Fruit fly (Drosophila melanogaster) whole organism, embryonic: ENCODE results near the gene Rok.

Experiments used
- Awh ChIP-seq: fragments of 200-800 bp; sonication (Bioruptor generic); IDR thresholded peaks from 2 replicates; pipeline ENCODE4, ENCODE4 v1.3.6; 2022; ENCODE audit warnings: missing biosample characterization, missing genetic modification characterization
- CG11398 ChIP-seq: fragments of 200-800 bp; sonication (Bioruptor generic); optimal IDR thresholded peaks from 2 replicates; lab custom pipeline; 2016; ENCODE audit warnings: missing biosample characterization, missing genetic modification characterization
- CG12659 ChIP-seq: fragments of 200-800 bp; sonication (Bioruptor generic); optimal IDR thresholded peaks from 3 replicates; lab custom pipeline; 2017; ENCODE audit warnings: mild to moderate bottlenecking, missing biosample characterization, missing genetic modification reagents, missing genetic modification characterization
- CG13424 ChIP-seq: fragments of 200-800 bp; sonication (Bioruptor generic); optimal IDR thresholded peaks from 2 replicates; lab custom pipeline; 2019; ENCODE audit warnings: missing biosample characterization, mild to moderate bottlenecking, missing genetic modification characterization, moderate library complexity
- CG14014 ChIP-seq: fragments of 200-800 bp; sonication (Bioruptor generic); IDR thresholded peaks from 2 replicates; pipeline ENCODE4 v1.3.6; 2022; ENCODE audit warnings: missing biosample characterization, missing genetic modification characterization
- CG14050 ChIP-seq: fragments of 200-800 bp; sonication (Bioruptor generic); IDR thresholded peaks from 3 replicates; pipeline ENCODE4 v1.3.6; 2022; ENCODE audit warnings: missing biosample characterization, missing genetic modification characterization
- CG15696 ChIP-seq: fragments of 200-800 bp; sonication (Bioruptor generic); optimal IDR thresholded peaks from 2 replicates; lab custom pipeline; 2019; ENCODE audit warnings: missing biosample characterization, mild to moderate bottlenecking, missing genetic modification characterization, moderate library complexity
- CG31388 ChIP-seq: fragments of 200-800 bp; sonication (Bioruptor generic); optimal IDR thresholded peaks from 2 replicates; lab custom pipeline; 2016; ENCODE audit warnings: missing biosample characterization, missing genetic modification characterization
- CG33557 ChIP-seq: fragments of 200-800 bp; sonication (Bioruptor generic); optimal IDR thresholded peaks from 2 replicates; lab custom pipeline; 2019; ENCODE audit warnings: missing biosample characterization, mild to moderate bottlenecking, missing genetic modification characterization, moderate library complexity
- CG34376 ChIP-seq: fragments of 200-800 bp; sonication (Bioruptor generic); optimal IDR thresholded peaks from 2 replicates; lab custom pipeline; 2018; ENCODE audit warnings: missing biosample characterization, mild to moderate bottlenecking, missing genetic modification characterization
- CG4617 ChIP-seq: fragments of 200-800 bp; sonication (Bioruptor generic); optimal IDR thresholded peaks from 3 replicates; lab custom pipeline; 2016; ENCODE audit warnings: missing biosample characterization, missing genetic modification characterization, borderline replicate concordance
- CG4854 ChIP-seq: fragments of 200-800 bp; sonication (Bioruptor generic); optimal IDR thresholded peaks from 2 replicates; lab custom pipeline; 2016; ENCODE audit warnings: missing biosample characterization, missing genetic modification characterization, inconsistent platforms
- CG6689 ChIP-seq: fragments of 200-800 bp; sonication (Bioruptor generic); IDR thresholded peaks from 2 replicates; pipeline ENCODE4 v1.3.6; 2022; ENCODE audit warnings: missing biosample characterization, missing genetic modification characterization
- CG8924 ChIP-seq: fragments of 200-800 bp; optimal IDR thresholded peaks from 3 replicates; lab custom pipeline; 2019; ENCODE audit warnings: missing biosample characterization, mild to moderate bottlenecking, missing genetic modification characterization, moderate library complexity
- CG9932 ChIP-seq: fragments of 200-800 bp; sonication (Bioruptor generic); IDR thresholded peaks from 2 replicates; pipeline ENCODE4 v1.3.6; 2022; ENCODE audit warnings: missing biosample characterization, missing genetic modification characterization
- Dip2 ChIP-seq: fragments of 200-800 bp; sonication (Bioruptor generic); IDR thresholded peaks from 2 replicates; pipeline ENCODE4 v1.3.6; 2022; ENCODE audit warnings: missing biosample characterization, missing genetic modification characterization
- Dref ChIP-seq: fragments of 200-800 bp; sonication (Bioruptor generic); IDR thresholded peaks from 2 replicates; pipeline ENCODE4 v1.3.6; 2022; ENCODE audit warnings: missing biosample characterization, missing genetic modification characterization
- Fer2 ChIP-seq: fragments of 200-800 bp; sonication (Bioruptor generic); optimal IDR thresholded peaks from 2 replicates; lab custom pipeline; 2018; ENCODE audit warnings: missing biosample characterization, mild to moderate bottlenecking, missing genetic modification characterization, moderate library complexity
- GATAe ChIP-seq: fragments of 200-800 bp; sonication (Bioruptor generic); conservative IDR thresholded peaks from 2 replicates; pipeline ENCODE4 v1.3.6; 2022; ENCODE audit warnings: missing biosample characterization, missing genetic modification characterization
- HLH3B ChIP-seq: fragments of 200-800 bp; sonication (Bioruptor generic); IDR thresholded peaks from 2 replicates; pipeline ENCODE4 v1.3.6; 2022; ENCODE audit warnings: missing biosample characterization, missing genetic modification characterization
- Hsf ChIP-seq: fragments of 200-800 bp; sonication (Bioruptor generic); optimal IDR thresholded peaks from 3 replicates; lab custom pipeline; 2016; ENCODE audit warnings: missing biosample characterization, missing genetic modification characterization
- Med ChIP-seq: fragments of 200-800 bp; sonication (Bioruptor generic); peaks from one replicate; lab custom pipeline; 2016; ENCODE audit warnings: missing biosample characterization, missing genetic modification characterization, mild to moderate bottlenecking, inconsistent platforms, moderate library complexity
- Oaz ChIP-seq: fragments of 200-800 bp; sonication (Bioruptor generic); IDR thresholded peaks from 2 replicates; pipeline ENCODE4 v1.3.6; 2022; ENCODE audit warnings: missing biosample characterization, missing genetic modification characterization
- PHDP ChIP-seq: fragments of 200-800 bp; sonication (Bioruptor generic); optimal IDR thresholded peaks from 3 replicates; lab custom pipeline; 2018; ENCODE audit warnings: missing biosample characterization, mild to moderate bottlenecking, missing genetic modification characterization, moderate library complexity
- Sin3A ChIP-seq: fragments of >200 bp; optimal IDR thresholded peaks from 2 replicates; lab custom pipeline; 2018
- Six4 ChIP-seq: fragments of 200-800 bp; sonication (Bioruptor generic); optimal IDR thresholded peaks from 2 replicates; lab custom pipeline; 2016; ENCODE audit warnings: missing biosample characterization, missing genetic modification characterization
- abd-A ChIP-seq: fragments of 200-800 bp; sonication (Bioruptor generic); optimal IDR thresholded peaks from 3 replicates; lab custom pipeline; 2019; ENCODE audit warnings: missing biosample characterization, mild to moderate bottlenecking, missing genetic modification characterization, moderate library complexity
- bcd ChIP-seq: fragments of 200-800 bp; sonication (Bioruptor generic); optimal IDR thresholded peaks from 2 replicates; lab custom pipeline; 2017; ENCODE audit warnings: missing biosample characterization, mild to moderate bottlenecking, missing genetic modification characterization
- btn ChIP-seq: fragments of 200-800 bp; sonication (Bioruptor generic); optimal IDR thresholded peaks from 2 replicates; lab custom pipeline; 2016; ENCODE audit warnings: missing biosample characterization, missing genetic modification characterization
- cg ChIP-seq: fragments of 200-800 bp; sonication (Bioruptor generic); optimal IDR thresholded peaks from 3 replicates; lab custom pipeline; 2019; ENCODE audit warnings: missing biosample characterization, mild to moderate bottlenecking, missing genetic modification characterization, moderate library complexity
- corto ChIP-seq: fragments of 200-800 bp; sonication (Bioruptor generic); optimal IDR thresholded peaks from 2 replicates; lab custom pipeline; 2016; ENCODE audit warnings: missing biosample characterization, mild to moderate bottlenecking, missing genetic modification characterization, moderate library complexity
- croc ChIP-seq: fragments of 200-800 bp; sonication (Bioruptor generic); conservative IDR thresholded peaks from 3 replicates; pipeline ENCODE4 v1.3.6; 2022; ENCODE audit warnings: missing biosample characterization, missing genetic modification characterization
- fd64A ChIP-seq: fragments of 200-800 bp; sonication (Bioruptor generic); optimal IDR thresholded peaks from 3 replicates; lab custom pipeline; 2018; ENCODE audit warnings: missing biosample characterization, mild to moderate bottlenecking, missing genetic modification characterization
- fd96Cb ChIP-seq: fragments of 200-800 bp; sonication (Bioruptor generic); optimal IDR thresholded peaks from 2 replicates; lab custom pipeline; 2018; ENCODE audit warnings: missing biosample characterization, mild to moderate bottlenecking, missing genetic modification characterization, moderate library complexity
- gcm2 ChIP-seq: fragments of 200-800 bp; sonication (Bioruptor generic); optimal IDR thresholded peaks from 2 replicates; lab custom pipeline; 2016; ENCODE audit warnings: missing biosample characterization, missing genetic modification characterization
- ind ChIP-seq: fragments of 200-800 bp; sonication (Bioruptor generic); optimal IDR thresholded peaks from 3 replicates; lab custom pipeline; 2016; ENCODE audit warnings: missing biosample characterization, missing genetic modification characterization
- insv ChIP-seq, 2 experiments: fragments of 200-800 bp; sonication (Bioruptor generic); optimal IDR thresholded peaks; 3 replicates each; lab custom pipeline; 2016 to 2018; ENCODE audit warnings: missing biosample characterization in 2 of 2, missing genetic modification characterization in 2 of 2
- jigr1 ChIP-seq: fragments of 200-800 bp; sonication (Bioruptor generic); IDR thresholded peaks from 3 replicates; pipeline ENCODE4 v1.3.6; 2022; ENCODE audit warnings: missing biosample characterization, missing genetic modification characterization
- jumu ChIP-seq: fragments of 200-800 bp; sonication (Bioruptor generic); optimal IDR thresholded peaks from 3 replicates; lab custom pipeline; 2016; ENCODE audit warnings: missing biosample characterization, missing genetic modification characterization
- org-1 ChIP-seq: fragments of 200-800 bp; sonication (Bioruptor generic); optimal IDR thresholded peaks from 2 replicates; lab custom pipeline; 2017; ENCODE audit warnings: missing biosample characterization, missing genetic modification characterization
- pnt ChIP-seq: fragments of 200-800 bp; sonication (Bioruptor generic); optimal IDR thresholded peaks from 3 replicates; lab custom pipeline; 2016; ENCODE audit warnings: missing biosample characterization, missing genetic modification characterization
- prd ChIP-seq, 3 experiments: fragments of >200 bp in 2 of 3; fragments of 200-800 bp in 1 of 3; sonication (Bioruptor generic) in 1 of 3; optimal IDR thresholded peaks in 2 of 3; IDR thresholded peaks in 1 of 3; 2 replicates in 2 of 3; 3 replicates in 1 of 3; pipeline versions ENCODE4 v1.3.6 to Lab custom; 2017 to 2022; ENCODE audit warnings: missing biosample characterization in 1 of 3, missing genetic modification characterization in 1 of 3
- psq ChIP-seq: fragments of 200-800 bp; sonication (Bioruptor generic); optimal IDR thresholded peaks from 2 replicates; lab custom pipeline; 2017; ENCODE audit warnings: missing biosample characterization, missing genetic modification characterization
- sc ChIP-seq, 3 experiments: fragments of >200 bp in 2 of 3; fragments of 200-800 bp in 1 of 3; sonication (Bioruptor generic) in 1 of 3; optimal IDR thresholded peaks; 2 replicates in 2 of 3; 3 replicates in 1 of 3; lab custom pipeline; 2017; ENCODE audit warnings: mild to moderate bottlenecking in 1 of 3, missing biosample characterization in 1 of 3, missing genetic modification characterization in 1 of 3, missing genetic modification reagents in 1 of 3
- scrt ChIP-seq: fragments of 200-800 bp; sonication (Bioruptor generic); optimal IDR thresholded peaks from 2 replicates; lab custom pipeline; 2018; ENCODE audit warnings: missing biosample characterization, mild to moderate bottlenecking, missing genetic modification characterization, moderate library complexity
- sens-2 ChIP-seq: fragments of 200-800 bp; sonication (Bioruptor generic); IDR thresholded peaks from 2 replicates; pipeline ENCODE4 v1.3.6; 2022; ENCODE audit warnings: missing biosample characterization, missing genetic modification characterization
- shn ChIP-seq: fragments of 200-800 bp; sonication (Bioruptor generic); optimal IDR thresholded peaks from 3 replicates; lab custom pipeline; 2016; ENCODE audit warnings: missing biosample characterization, missing genetic modification characterization
- slou ChIP-seq: fragments of 200-800 bp; sonication (Bioruptor generic); optimal IDR thresholded peaks from 3 replicates; lab custom pipeline; 2016; ENCODE audit warnings: missing biosample characterization, missing genetic modification characterization
- sob ChIP-seq: fragments of 200-800 bp; sonication (Bioruptor generic); IDR thresholded peaks from 2 replicates; pipeline ENCODE4 v1.3.6; 2022; ENCODE audit warnings: missing biosample characterization, missing genetic modification characterization
- trem ChIP-seq: fragments of 200-800 bp; optimal IDR thresholded peaks from 3 replicates; lab custom pipeline; 2019; ENCODE audit warnings: missing biosample characterization, mild to moderate bottlenecking, missing genetic modification characterization, moderate library complexity
- tup ChIP-seq: fragments of 200-800 bp; sonication (Bioruptor generic); optimal IDR thresholded peaks from 2 replicates; lab custom pipeline; 2016; ENCODE audit warnings: missing biosample characterization, mild to moderate bottlenecking, missing genetic modification characterization, moderate library complexity

Rok gene

dm6 chrX:16655724-16656235, 18.6 kb upstream of the Rok start (continued):
- no peak for TF ChIP-seq Dref (GFP tag; lab: Robert Waterston, UW)
- peak; percentile 83 for TF ChIP-seq CG34376 (GFP tag; lab: Kevin White, UChicago)
- no peak for TF ChIP-seq Awh (GFP tag; lab: Robert Waterston, UW)
- no peak for TF ChIP-seq pnt (GFP tag; lab: Kevin White, UChicago)
- TF ChIP-seq CG4617 = no peak
- no peak for TF ChIP-seq sc (optimal IDR thresholded peaks at IDR 0.05; lab: Kevin White, UChicago)
- TF ChIP-seq sc (GFP tag; optimal IDR thresholded peaks at IDR 0.05; lab: Kevin White, UChicago) = no peak
- TF ChIP-seq shn = no peak
- TF ChIP-seq org-1 (GFP tag; lab: Kevin White, UChicago) = no peak
- TF ChIP-seq jumu = no peak
- no peak for TF ChIP-seq CG31388 (GFP tag; lab: Kevin White, UChicago)
- no peak for TF ChIP-seq fd64A (GFP tag; lab: Kevin White, UChicago)
- no peak for TF ChIP-seq sens-2 (GFP tag; lab: Robert Waterston, UW)
- TF ChIP-seq cg (GFP tag; lab: Kevin White, UChicago) = peak; percentile 90
- TF ChIP-seq jigr1 (GFP tag; lab: Robert Waterston, UW) = no peak
- TF ChIP-seq Oaz (GFP tag; lab: Robert Waterston, UW) = no peak
- TF ChIP-seq prd (optimal IDR thresholded peaks at IDR 0.05; lab: Kevin White, UChicago) = no peak
- TF ChIP-seq prd (GFP tag; IDR thresholded peaks at IDR 0.05; lab: Robert Waterston, UW) = no peak
- no peak for TF ChIP-seq btn (GFP tag; lab: Kevin White, UChicago)
- TF ChIP-seq gcm2 (GFP tag; lab: Kevin White, UChicago) = no peak
- TF ChIP-seq corto (GFP tag; lab: Kevin White, UChicago) = no peak
- TF ChIP-seq CG8924 (tag; lab: Kevin White, UChicago) = peak; percentile 25
- peak; percentile 48 for TF ChIP-seq Six4 (GFP tag; lab: Kevin White, UChicago)
- no peak for TF ChIP-seq croc (GFP tag; lab: Robert Waterston, UW)
- no peak for TF ChIP-seq CG11398 (GFP tag; lab: Kevin White, UChicago)
- TF ChIP-seq Dip2 = no peak
- TF ChIP-seq scrt = no peak
- no peak for TF ChIP-seq CG6689 (GFP tag; lab: Robert Waterston, UW)
- no peak for TF ChIP-seq tup (GFP tag; lab: Kevin White, UChicago)
- TF ChIP-seq HLH3B (GFP tag; lab: Robert Waterston, UW) = no peak; the same call in 1 of the 2 replicates
- TF ChIP-seq CG14014 (GFP tag; lab: Robert Waterston, UW) = no peak
- TF ChIP-seq CG33557 = peak; percentile 51
- peak; percentile 98 to 99 for TF ChIP-seq insv (GFP tag; optimal IDR thresholded peaks at IDR 0.05; lab: Kevin White, UChicago)
- no peak for TF ChIP-seq CG13424
- TF ChIP-seq ind (GFP tag; lab: Kevin White, UChicago) = no peak
- TF ChIP-seq CG14050 (GFP tag; lab: Robert Waterston, UW) = no peak
- TF ChIP-seq psq (GFP tag; lab: Kevin White, UChicago) = no peak
- TF ChIP-seq CG4854 = no peak
- no peak for TF ChIP-seq fd96Cb
- TF ChIP-seq GATAe = no peak
- TF ChIP-seq trem (tag; lab: Kevin White, UChicago) = peak; percentile 16
- no peak for TF ChIP-seq abd-A (tag; lab: Kevin White, UChicago)
- no peak for TF ChIP-seq Hsf (GFP tag; lab: Kevin White, UChicago)
- TF ChIP-seq Sin3A = no peak
- peak; percentile 16 for TF ChIP-seq CG15696 (tag; lab: Kevin White, UChicago)
- TF ChIP-seq PHDP (tag; lab: Kevin White, UChicago) = no peak
- no peak for TF ChIP-seq slou (GFP tag; lab: Kevin White, UChicago)
- no peak for TF ChIP-seq bcd (GFP tag; lab: Kevin White, UChicago)
- TF ChIP-seq CG12659 (GFP tag; lab: Kevin White, UChicago) = no peak
- peak; percentile 90 for TF ChIP-seq Med (GFP tag; lab: Kevin White, UChicago)
- TF ChIP-seq Fer2 = no peak
- no peak for TF ChIP-seq CG9932 (GFP tag; lab: Robert Waterston, UW)
- TF ChIP-seq sob (GFP tag; lab: Robert Waterston, UW) = no peak
